Worm (Caenorhabditis elegans): ENCODE data around the gene fbxa-160.

The fbxa-160 gene

ce11 chrII:1579886-1580285 lies 44.6 kb downstream of the fbxa-160 start, which contains the start of gene math-38:
math-38 (minus strand) TSS chrII:1579986.
- TF ChIP-seq him-1 (tag; optimal IDR thresholded peaks at IDR 0.05) (no peak), dao-5 (tag; optimal IDR thresholded peaks at IDR 0.05) (no peak), W03F9.2 (tag; optimal IDR thresholded peaks at IDR 0.05) (no peak)

- TF ChIP-seq W03F9.2 (tag; optimal IDR thresholded peaks at IDR 0.05) = no peak
- no peak for TF ChIP-seq dao-5 (tag; optimal IDR thresholded peaks at IDR 0.05)
- TF ChIP-seq him-1 (tag; optimal IDR thresholded peaks at IDR 0.05) = no peak
Measured at ce11 chrII:1576772-1577171, 47.7 kb downstream of the fbxa-160 start.

- no peak for TF ChIP-seq W03F9.2 (tag; optimal IDR thresholded peaks at IDR 0.05)
- TF ChIP-seq him-1 (tag; optimal IDR thresholded peaks at IDR 0.05) = no peak
- no peak for TF ChIP-seq dao-5 (tag; optimal IDR thresholded peaks at IDR 0.05)
Measured at ce11 chrII:1576030-1576429, 48.4 kb downstream of the fbxa-160 start, which contains the start of gene K05F6.10. K05F6.10 (minus strand) TSS chrII:1576130.
